Fruit fly (Drosophila melanogaster): ENCODE results near the gene nudC.

nudC gene

DNA sequence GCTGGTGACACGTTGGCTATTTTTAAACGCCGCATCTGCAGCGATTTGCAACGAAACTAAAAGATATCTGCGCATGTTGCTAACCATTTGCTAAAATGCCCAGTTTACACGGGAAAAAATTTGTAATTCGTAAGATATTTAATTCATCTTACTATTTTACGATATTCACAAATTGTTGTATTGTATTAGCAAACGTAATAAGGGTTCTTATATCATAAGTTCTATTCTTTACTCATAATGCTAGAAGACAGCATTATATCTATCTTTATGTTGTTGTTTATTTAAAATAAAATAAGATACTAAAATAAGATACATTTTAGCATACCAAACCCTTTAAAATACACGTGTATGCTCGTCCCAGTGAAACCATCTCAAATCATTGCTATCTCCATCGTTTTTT lies 45.3 kb upstream of the nudC start (continued):
- TF ChIP-seq CG16779 (tag; optimal IDR thresholded peaks at IDR 0.05) (no peak), Sox14 (GFP tag; optimal IDR thresholded peaks at IDR 0.05) (no peak), acj6 (GFP tag; optimal IDR thresholded peaks at IDR 0.05) (peak; percentile 15), esn (GFP tag; optimal IDR thresholded peaks at IDR 0.05) (no peak), CG9139 (GFP tag; optimal IDR thresholded peaks at IDR 0.05) (no peak), Eip75B (GFP tag; optimal IDR thresholded peaks at IDR 0.05) (peak; percentile 13), CG8632 (GFP tag; optimal IDR thresholded peaks at IDR 0.05) (no peak), CG34406 (GFP tag; optimal IDR thresholded peaks at IDR 0.05) (no peak), Smox (GFP tag; optimal IDR thresholded peaks at IDR 0.05) (no peak), pdm3 (GFP tag; optimal IDR thresholded peaks at IDR 0.05) (peak; percentile 10), Gug (GFP tag; IDR thresholded peaks at IDR 0.05) (no peak), CG4318 (GFP tag; optimal IDR thresholded peaks at IDR 0.05) (peak; percentile 11), spab (GFP tag; optimal IDR thresholded peaks at IDR 0.05) (peak; percentile 27), Lpt (GFP tag; optimal IDR thresholded peaks at IDR 0.05) (no peak), CG8119 (GFP tag; IDR thresholded peaks at IDR 0.05) (peak; percentile 66)

DNA sequence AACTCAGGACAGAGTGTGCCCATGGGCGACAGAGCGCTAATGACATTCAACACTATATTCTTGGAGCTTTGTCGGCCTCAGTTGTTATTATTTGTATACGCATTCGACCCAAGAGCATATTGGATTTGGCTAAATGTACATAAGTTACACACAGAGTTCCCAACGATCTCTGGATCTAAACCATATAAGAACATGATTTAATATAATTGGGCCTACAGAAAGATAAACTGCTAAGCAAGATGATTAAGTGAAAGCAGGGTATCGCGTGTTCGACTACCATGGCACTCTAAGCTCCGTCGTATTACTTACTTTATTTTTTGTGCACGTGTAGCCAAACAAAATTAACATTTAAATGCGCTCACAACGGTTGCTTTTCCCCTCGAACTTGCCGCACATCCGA lies 44.5 kb upstream of the nudC start:
- TF ChIP-seq svp (GFP tag) (peak; percentile 37), acj6 (GFP tag; optimal IDR thresholded peaks at IDR 0.05) (peak; percentile 27), CG8119 (GFP tag; IDR thresholded peaks at IDR 0.05) (0 out of 3 replicates have a peak, but pooled peaks have one; percentile 19), CG6276 (GFP tag; optimal IDR thresholded peaks at IDR 0.05) (no peak), Hr4 (GFP tag; optimal IDR thresholded peaks at IDR 0.05) (peak; percentile 3), OdsH (GFP tag; optimal IDR thresholded peaks at IDR 0.05) (peak; percentile 11), Hr39 (GFP tag; optimal IDR thresholded peaks at IDR 0.05) (peak; percentile 12), CG15336 (GFP tag; IDR thresholded peaks at IDR 0.05) (0 out of 2 replicates have a peak, but pooled peaks have one; percentile 22), CG10631 (GFP tag; optimal IDR thresholded peaks at IDR 0.05) (peak; percentile 8), CG3919 (GFP tag; optimal IDR thresholded peaks at IDR 0.05) (no peak), CG32006 (GFP tag; optimal IDR thresholded peaks at IDR 0.05) (peak; percentile 29), CG11762 (GFP tag; optimal IDR thresholded peaks at IDR 0.05; ENCODE audit: insufficient read depth) (no peak), CG10669 (GFP tag; optimal IDR thresholded peaks at IDR 0.05) (no peak), CG6163 (GFP tag; IDR thresholded peaks at IDR 0.05) (0 out of 3 replicates have a peak, but pooled peaks have one; percentile 22)

DNA sequence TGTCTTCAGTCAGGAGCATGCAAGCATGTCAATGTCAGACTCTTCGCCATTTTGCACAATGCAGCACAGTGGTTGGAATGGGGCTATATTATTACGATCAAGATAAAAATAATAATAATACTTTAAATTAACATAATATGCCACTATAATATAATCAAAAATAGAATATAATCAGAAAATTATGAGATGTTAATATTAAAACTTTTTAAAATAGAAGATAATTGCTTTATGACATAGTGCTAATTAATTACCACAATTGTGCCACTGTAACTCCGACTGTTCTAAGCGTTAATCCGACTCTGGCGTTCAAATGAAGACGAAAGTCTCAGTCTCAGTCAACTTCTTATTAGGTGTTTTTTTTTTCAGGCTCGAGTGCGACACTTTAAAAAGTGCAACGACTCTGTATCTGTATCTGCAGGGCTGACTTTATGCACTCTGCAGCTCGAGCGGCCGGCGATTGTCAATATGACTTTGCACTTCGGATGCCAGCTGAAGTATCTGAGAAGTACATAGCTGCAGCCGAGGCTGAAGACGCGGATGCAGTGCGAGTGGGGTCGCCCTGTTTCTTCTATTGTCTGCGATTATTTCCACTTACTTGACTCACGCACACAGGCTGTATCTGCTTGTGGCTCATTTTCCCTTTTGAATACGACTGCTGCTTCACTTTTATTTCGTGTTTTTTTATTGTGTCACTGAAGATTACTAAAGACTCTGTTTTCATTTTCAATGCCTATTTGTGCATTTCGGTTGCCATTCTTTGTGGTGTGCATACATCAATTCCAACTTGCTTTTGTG lies 42.4 kb upstream of the nudC start:
- TF ChIP-seq Eip93F (GFP tag; optimal IDR thresholded peaks at IDR 0.05) (no peak), CG8319 (GFP tag; optimal IDR thresholded peaks at IDR 0.05) (no peak), CG10669 (GFP tag; optimal IDR thresholded peaks at IDR 0.05) (peak; percentile 56), ss (GFP tag; optimal IDR thresholded peaks at IDR 0.05) (peak; percentile 43 to 74), CG16779 (tag; optimal IDR thresholded peaks at IDR 0.05) (peak; percentile 14), CG8632 (GFP tag; optimal IDR thresholded peaks at IDR 0.05) (peak; percentile 64), Hr38 (GFP tag; optimal IDR thresholded peaks at IDR 0.05) (no peak), salr (GFP tag; optimal IDR thresholded peaks at IDR 0.05) (peak; percentile 49 to 71), CG9139 (GFP tag; optimal IDR thresholded peaks at IDR 0.05) (no peak), dsx (GFP tag; optimal IDR thresholded peaks at IDR 0.05; ENCODE audit: poor library complexity, severe bottlenecking) (peak; percentile 69), Ets96B (tag; optimal IDR thresholded peaks at IDR 0.05) (peak; percentile 79), CG15336 (GFP tag; IDR thresholded peaks at IDR 0.05) (peak; percentile 76), CG8119 (GFP tag; IDR thresholded peaks at IDR 0.05) (peak; percentile 88), fd59A (GFP tag; optimal IDR thresholded peaks at IDR 0.05) (peak; percentile 55), CG7368 (GFP tag; optimal IDR thresholded peaks at IDR 0.05) (peak; percentile 33), CG3919 (GFP tag; optimal IDR thresholded peaks at IDR 0.05) (peak; percentile 43), CG11294 (GFP tag; IDR thresholded peaks at IDR 0.05) (no peak), cyc (GFP tag; optimal IDR thresholded peaks at IDR 0.05) (no peak), vri (GFP tag; optimal IDR thresholded peaks at IDR 0.05) (no peak), CG11902 (GFP tag; optimal IDR thresholded peaks at IDR 0.05) (no peak), Sox14 (GFP tag; optimal IDR thresholded peaks at IDR 0.05) (peak; percentile 57), Eip78C (GFP tag) (peak; percentile 92), svp (GFP tag) (peak; percentile 71), fkh (GFP tag; optimal IDR thresholded peaks at IDR 0.05) (no peak), Hr39 (GFP tag; optimal IDR thresholded peaks at IDR 0.05) (no peak), Hr4 (GFP tag; optimal IDR thresholded peaks at IDR 0.05) (peak; percentile 58), topi (GFP tag; optimal IDR thresholded peaks at IDR 0.05) (no peak), acj6 (GFP tag; optimal IDR thresholded peaks at IDR 0.05) (peak; percentile 71), CG6792 (GFP tag; optimal IDR thresholded peaks at IDR 0.05) (peak; percentile 52), CG31627 (GFP tag; optimal IDR thresholded peaks at IDR 0.05) (no peak)

Data from whole organism, prepupa.